Worm (Caenorhabditis elegans): ENCODE measurements around the gene klp-20.

The klp-20 gene

DNA sequence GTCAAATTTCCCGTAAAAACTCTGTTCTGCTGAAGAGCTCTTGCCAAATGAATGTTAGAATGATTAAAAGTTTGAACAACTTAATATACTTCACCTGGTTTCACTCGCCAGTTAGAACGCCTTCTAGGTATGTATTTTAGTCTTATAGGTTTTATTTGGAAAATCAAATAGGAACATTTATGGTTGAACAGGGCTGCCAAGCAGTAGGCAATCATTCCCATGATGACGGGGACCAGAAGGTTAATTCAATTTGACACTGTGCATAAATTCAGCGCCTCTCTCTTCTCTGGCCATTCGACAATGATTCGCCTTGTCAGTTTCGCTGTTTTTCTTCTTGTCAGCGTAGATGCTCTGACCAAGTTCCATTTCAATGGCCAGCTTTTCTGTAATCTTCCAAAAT, 27.7 kb upstream of the klp-20 start, which contains the start of gene F40G9.15:
Gene F40G9.15, plus strand, starts transcription at position 301 of the 400 bp plus-strand sequence.
- TF ChIP-seq unc-42 (tag; optimal IDR thresholded peaks at IDR 0.05) (no peak), hlh-6 (tag; optimal IDR thresholded peaks at IDR 0.05) (no peak), npax-4 (tag; optimal IDR thresholded peaks at IDR 0.05) (no peak), ceh-6 (GFP tag; optimal IDR thresholded peaks at IDR 0.05) (no peak), pax-1 (tag; optimal IDR thresholded peaks at IDR 0.05) (no peak), ceh-45 (GFP tag; IDR thresholded peaks at IDR 0.05) (no peak), elt-2 (tag; optimal IDR thresholded peaks at IDR 0.05) (no peak), ref-2 (tag; optimal IDR thresholded peaks at IDR 0.05) (no peak), dve-1 (tag; optimal IDR thresholded peaks at IDR 0.05) (no peak), che-1 (tag; optimal IDR thresholded peaks at IDR 0.05) (no peak), lim-6 (tag; optimal IDR thresholded peaks at IDR 0.05) (no peak), sox-2 (GFP tag; IDR thresholded peaks at IDR 0.05) (no peak), ama-1 (optimal IDR thresholded peaks at IDR 0.05) (no peak), hlh-15 (tag; optimal IDR thresholded peaks at IDR 0.05) (no peak), tbx-2 (tag; optimal IDR thresholded peaks at IDR 0.05) (no peak), dmd-4 (tag; optimal IDR thresholded peaks at IDR 0.05; ENCODE audit: borderline replicate concordance) (no peak), ceh-31 (tag; optimal IDR thresholded peaks at IDR 0.05) (no peak), fax-1 (tag; optimal IDR thresholded peaks at IDR 0.05) (no peak), Y22D7AL.16 (tag; optimal IDR thresholded peaks at IDR 0.05) (no peak)

ce11 chrIII:183072-183471, 26.7 kb upstream of the klp-20 start:
- TF ChIP-seq C38D4.7 (GFP tag; optimal IDR thresholded peaks at IDR 0.05) (no peak), elt-2 (tag; optimal IDR thresholded peaks at IDR 0.05) (peak; percentile 70)

DNA sequence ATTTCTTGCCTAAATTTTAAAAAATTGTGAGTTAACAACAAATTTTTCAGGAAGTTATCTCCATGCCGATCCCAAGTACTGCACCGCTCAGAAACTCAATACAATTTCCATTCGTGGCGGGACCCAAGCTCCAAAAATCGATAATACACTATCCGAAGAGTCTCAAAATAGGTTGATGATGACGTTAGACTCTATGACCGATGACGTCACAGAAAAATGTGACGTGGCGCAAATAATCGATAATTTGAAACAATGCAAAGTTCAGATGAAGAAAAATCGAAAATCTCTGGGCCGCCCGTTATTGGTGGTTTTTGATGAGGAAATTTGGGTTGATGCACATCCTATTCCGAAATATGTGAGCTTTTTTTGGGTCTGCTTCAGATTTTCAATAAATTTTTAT, 25.5 kb upstream of the klp-20 start:
- TF ChIP-seq ceh-2 (tag; optimal IDR thresholded peaks at IDR 0.05) (no peak), lin-11 (tag; optimal IDR thresholded peaks at IDR 0.05) (no peak), hlh-6 (tag; optimal IDR thresholded peaks at IDR 0.05) (no peak), ref-2 (tag; optimal IDR thresholded peaks at IDR 0.05) (no peak), tbx-2 (tag; optimal IDR thresholded peaks at IDR 0.05) (no peak), hlh-8 (tag; optimal IDR thresholded peaks at IDR 0.05) (no peak), pax-1 (tag; optimal IDR thresholded peaks at IDR 0.05) (no peak), sox-2 (GFP tag; IDR thresholded peaks at IDR 0.05) (no peak), ceh-30 (tag; optimal IDR thresholded peaks at IDR 0.05) (no peak), madf-2 (tag; optimal IDR thresholded peaks at IDR 0.05) (no peak), unc-86 (tag; optimal IDR thresholded peaks at IDR 0.05) (no peak)

DNA sequence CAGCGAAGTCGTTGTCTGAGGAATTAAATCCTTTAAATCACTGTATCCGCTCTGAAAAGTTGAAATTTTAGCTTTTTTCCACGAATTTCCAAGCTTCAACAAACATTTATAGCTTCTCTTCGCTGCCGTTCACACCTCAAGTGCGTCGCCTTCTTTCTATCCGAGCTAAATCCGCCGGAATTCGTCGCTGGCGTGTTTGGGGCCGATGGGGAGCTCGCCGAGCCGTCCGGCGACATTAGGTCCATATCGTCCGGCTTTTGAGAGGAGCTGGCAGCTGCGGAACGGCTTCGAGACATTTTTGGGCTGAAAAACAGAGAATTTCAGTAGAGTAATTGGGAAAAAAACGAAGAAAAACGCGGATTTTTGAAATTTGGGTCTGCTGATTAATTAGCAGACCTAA, 22.0 kb upstream of the klp-20 start, which contains the start of gene mxl-2:
Gene mxl-2, minus strand, starts transcription at position 303 of the 400 bp plus-strand sequence.
- TF ChIP-seq elt-2 (tag; optimal IDR thresholded peaks at IDR 0.05) (no peak), T23F11.4 (GFP tag; optimal IDR thresholded peaks at IDR 0.05) (no peak), fax-1 (tag; optimal IDR thresholded peaks at IDR 0.05) (no peak), che-1 (tag; optimal IDR thresholded peaks at IDR 0.05) (no peak), pha-2 (tag; optimal IDR thresholded peaks at IDR 0.05) (no peak)

ce11 chrIII:188426-188888, 21.3 kb upstream of the klp-20 start, which contains the start of gene ubc-20:
TSS of gene ubc-20 (plus strand) at chrIII:188838.
- TF ChIP-seq gmeb-2 (tag; optimal IDR thresholded peaks at IDR 0.05) (no peak), ceh-48 (tag; optimal IDR thresholded peaks at IDR 0.05) (peak; percentile 53)

DNA sequence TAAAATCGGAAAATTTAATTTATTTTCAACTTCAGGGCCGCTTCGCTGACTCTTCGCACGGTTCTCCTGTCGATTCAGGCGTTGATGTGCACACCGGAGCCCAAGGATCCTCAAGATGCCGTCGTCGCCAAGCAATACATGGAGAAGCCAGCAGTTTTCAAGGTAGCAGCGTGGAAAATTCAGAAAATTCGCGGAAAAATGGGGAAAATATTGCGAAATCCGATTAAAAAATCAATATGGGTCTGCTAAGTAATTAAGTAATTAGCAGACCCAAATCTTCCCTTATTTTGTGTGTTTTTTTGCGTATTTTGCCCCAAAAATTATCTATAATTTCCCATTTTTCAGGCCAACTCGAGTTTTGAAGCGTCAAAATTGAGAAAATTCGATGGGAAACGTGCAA, 20.5 kb upstream of the klp-20 start:
- TF ChIP-seq tbx-7 (tag; optimal IDR thresholded peaks at IDR 0.05) (no peak), elt-4 (tag; optimal IDR thresholded peaks at IDR 0.05) (no peak), lin-11 (tag; optimal IDR thresholded peaks at IDR 0.05) (no peak), nfya-1 (tag; optimal IDR thresholded peaks at IDR 0.05) (no peak), unc-55 (GFP tag; optimal IDR thresholded peaks at IDR 0.05) (no peak), pha-4 (tag; optimal IDR thresholded peaks at IDR 0.05) (no peak), hlh-8 (tag; optimal IDR thresholded peaks at IDR 0.05) (no peak), sox-2 (GFP tag; IDR thresholded peaks at IDR 0.05) (no peak), ceh-22 (tag; optimal IDR thresholded peaks at IDR 0.05) (no peak), ets-4 (tag; optimal IDR thresholded peaks at IDR 0.05) (no peak), syd-9 (tag; optimal IDR thresholded peaks at IDR 0.05) (no peak), ztf-16 (tag; optimal IDR thresholded peaks at IDR 0.05) (no peak), pros-1 (tag; optimal IDR thresholded peaks at IDR 0.05) (no peak), ceh-19 (GFP tag; optimal IDR thresholded peaks at IDR 0.05) (no peak), ttx-3 (tag; optimal IDR thresholded peaks at IDR 0.05) (no peak), gmeb-2 (tag; optimal IDR thresholded peaks at IDR 0.05) (no peak), pax-1 (tag; optimal IDR thresholded peaks at IDR 0.05) (no peak), hlh-13 (GFP tag; optimal IDR thresholded peaks at IDR 0.05) (no peak), ceh-6 (GFP tag; optimal IDR thresholded peaks at IDR 0.05) (no peak), ceh-34 (tag; optimal IDR thresholded peaks at IDR 0.05) (no peak)
